Fruit fly (Drosophila melanogaster) whole organism, wandering third instar larva: ENCODE results near the gene Smug.

Source experiments
- Abd-B ChIP-seq: fragments of >200 bp; optimal IDR thresholded peaks from 2 replicates; lab custom pipeline; 2017; ENCODE audit warnings: missing biosample characterization, missing genetic modification characterization
- CG32264 ChIP-seq: fragments of 200-800 bp; sonication (Bioruptor generic); optimal IDR thresholded peaks from 2 replicates; lab custom pipeline; 2016; ENCODE audit warnings: missing biosample characterization, missing genetic modification characterization
- CG9705 ChIP-seq: fragments of 200-800 bp; sonication (Bioruptor generic); optimal IDR thresholded peaks from 2 replicates; lab custom pipeline; 2018; ENCODE audit warnings: missing biosample characterization, mild to moderate bottlenecking, missing genetic modification characterization
- CrebA ChIP-seq: fragments of 200-800 bp; sonication (Bioruptor generic); optimal IDR thresholded peaks from 2 replicates; lab custom pipeline; 2016; ENCODE audit warnings: missing biosample characterization, mild to moderate bottlenecking, missing genetic modification characterization, borderline replicate concordance
- Dfd ChIP-seq: fragments of >200 bp; optimal IDR thresholded peaks from 2 replicates; lab custom pipeline; 2017; ENCODE audit warnings: missing biosample characterization, missing genetic modification characterization
- Dif ChIP-seq: fragments of 200-275, 200-300 bp; sonication (Bioruptor generic); optimal IDR thresholded peaks from 2 replicates; lab custom pipeline; 2018; ENCODE audit warnings: missing biosample characterization, missing genetic modification characterization; ENCODE audit not compliant: partially characterized antibody
- GATAd ChIP-seq: sonication (Bioruptor generic); optimal IDR thresholded peaks from 2 replicates; lab custom pipeline; 2016; ENCODE audit warnings: missing biosample characterization, missing genetic modification characterization
- HLH106 ChIP-seq: fragments of 200-800 bp; optimal IDR thresholded peaks from 3 replicates; lab custom pipeline; 2019; ENCODE audit warnings: missing biosample characterization, mild to moderate bottlenecking, missing genetic modification characterization, moderate library complexity
- Hnf4 ChIP-seq: fragments of 200-800 bp; sonication (Bioruptor generic); optimal IDR thresholded peaks from 2 replicates; lab custom pipeline; 2016; ENCODE audit warnings: missing biosample characterization, mild to moderate bottlenecking, missing genetic modification characterization
- Hr78 ChIP-seq: fragments of >200 bp; optimal IDR thresholded peaks from 2 replicates; lab custom pipeline; 2017; ENCODE audit warnings: missing biosample characterization, missing genetic modification characterization
- Hr83 ChIP-seq: fragments of 200-300 bp; sonication (Bioruptor generic); optimal IDR thresholded peaks from 2 replicates; lab custom pipeline; 2016; ENCODE audit warnings: missing biosample characterization, mild to moderate bottlenecking, missing genetic modification characterization, moderate library complexity; ENCODE audit not compliant: poor library complexity, severe bottlenecking
- Jra ChIP-seq: sonication (Bioruptor generic); optimal IDR thresholded peaks from 2 replicates; lab custom pipeline; 2016; ENCODE audit warnings: missing biosample characterization, missing genetic modification characterization
- Mio ChIP-seq: sonication (Bioruptor generic); optimal IDR thresholded peaks from 2 replicates; lab custom pipeline; 2016; ENCODE audit warnings: missing biosample characterization, missing genetic modification characterization
- Myc ChIP-seq: fragments of >200 bp; optimal IDR thresholded peaks from 2 replicates; lab custom pipeline; 2017
- N ChIP-seq: fragments of >200 bp; optimal IDR thresholded peaks from 2 replicates; lab custom pipeline; 2018; ENCODE audit warnings: missing biosample characterization, missing external identifiers, missing genetic modification characterization
- OdsH ChIP-seq: fragments of 200-800 bp; sonication (Bioruptor generic); optimal IDR thresholded peaks from 2 replicates; lab custom pipeline; 2016; ENCODE audit warnings: missing biosample characterization, mild to moderate bottlenecking, missing genetic modification characterization
- Rel ChIP-seq, 2 experiments: fragments of 200-800 bp; sonication (Bioruptor generic) in 1 of 2; optimal IDR thresholded peaks; 2 replicates in 1 of 2; 3 replicates in 1 of 2; lab custom pipeline; 2016 to 2019; ENCODE audit warnings: mild to moderate bottlenecking in 2 of 2, missing biosample characterization in 2 of 2, missing genetic modification characterization in 2 of 2, moderate library complexity in 1 of 2
- Sp1 ChIP-seq: fragments of 200-800 bp; sonication (Bioruptor generic); optimal IDR thresholded peaks from 3 replicates; lab custom pipeline; 2019; ENCODE audit warnings: missing biosample characterization, mild to moderate bottlenecking, missing genetic modification characterization, moderate library complexity
- Vsx2 ChIP-seq: fragments of 200-300, 225-300 bp; sonication (Bioruptor generic); optimal IDR thresholded peaks from 2 replicates; lab custom pipeline; 2018; ENCODE audit warnings: missing biosample characterization, missing genetic modification characterization; ENCODE audit not compliant: partially characterized antibody
- br ChIP-seq: fragments of 200-800 bp; sonication (Bioruptor generic); optimal IDR thresholded peaks from 2 replicates; lab custom pipeline; 2016; ENCODE audit warnings: missing biosample characterization, missing genetic modification characterization
- brk ChIP-seq: fragments of 200-800 bp; sonication (Bioruptor generic); optimal IDR thresholded peaks from 2 replicates; lab custom pipeline; 2016; ENCODE audit warnings: missing biosample characterization, mild to moderate bottlenecking, missing genetic modification characterization
- dl ChIP-seq, 2 experiments: fragments of 175-275, 200-275 bp in 1 of 2; fragments of 200-275 bp in 1 of 2; sonication (Bioruptor generic); optimal IDR thresholded peaks; lab custom pipeline; 2018; ENCODE audit warnings: mild to moderate bottlenecking in 2 of 2, missing biosample characterization in 2 of 2, missing genetic modification characterization in 2 of 2, moderate library complexity in 2 of 2; ENCODE audit not compliant: partially characterized antibody in 2 of 2, insufficient read depth in 1 of 2
- dmrt93B ChIP-seq: fragments of 200-800 bp; sonication (Bioruptor generic); optimal IDR thresholded peaks from 2 replicates; lab custom pipeline; 2018; ENCODE audit warnings: missing biosample characterization, mild to moderate bottlenecking, missing genetic modification characterization
- dsf ChIP-seq: sonication (Bioruptor generic); optimal IDR thresholded peaks from 2 replicates; lab custom pipeline; 2016; ENCODE audit warnings: missing biosample characterization, missing genetic modification characterization, borderline replicate concordance
- ey ChIP-seq: fragments of 200-800 bp; sonication (Bioruptor generic); optimal IDR thresholded peaks from 2 replicates; lab custom pipeline; 2016; ENCODE audit warnings: missing biosample characterization, missing genetic modification characterization
- foxo ChIP-seq, 2 experiments: fragments of 200-800 bp; sonication (Bioruptor generic); optimal IDR thresholded peaks; 2 replicates in 1 of 2; 3 replicates in 1 of 2; lab custom pipeline; 2016 to 2017; ENCODE audit warnings: missing biosample characterization in 2 of 2, missing genetic modification characterization in 2 of 2
- fru ChIP-seq: fragments of 200-800 bp; sonication (Bioruptor generic); optimal IDR thresholded peaks from 3 replicates; lab custom pipeline; 2016; ENCODE audit warnings: missing biosample characterization, mild to moderate bottlenecking, missing genetic modification characterization
- h ChIP-seq: fragments of 200-800 bp; sonication (Bioruptor generic); optimal IDR thresholded peaks from 3 replicates; lab custom pipeline; 2016; ENCODE audit warnings: missing biosample characterization, mild to moderate bottlenecking, missing genetic modification characterization
- jim ChIP-seq: fragments of 175-275, 200-325 bp; sonication (Bioruptor generic); optimal IDR thresholded peaks from 2 replicates; lab custom pipeline; 2016; ENCODE audit warnings: missing biosample characterization, mild to moderate bottlenecking, missing genetic modification characterization
- lola ChIP-seq: fragments of >200 bp; optimal IDR thresholded peaks from 2 replicates; lab custom pipeline; 2017; ENCODE audit warnings: missing biosample characterization, missing genetic modification characterization
- pan ChIP-seq: fragments of >200 bp; optimal IDR thresholded peaks from 2 replicates; lab custom pipeline; 2017
- psq ChIP-seq: fragments of 200-800 bp; sonication (Bioruptor generic); optimal IDR thresholded peaks from 3 replicates; lab custom pipeline; 2017; ENCODE audit warnings: missing biosample characterization, mild to moderate bottlenecking, missing genetic modification characterization, moderate library complexity
- rgr ChIP-seq: fragments of 200-800 bp; sonication (Bioruptor generic); optimal IDR thresholded peaks from 3 replicates; lab custom pipeline; 2016; ENCODE audit warnings: missing biosample characterization, mild to moderate bottlenecking, missing genetic modification characterization
- sage ChIP-seq: fragments of 200-800 bp; sonication (Bioruptor generic); optimal IDR thresholded peaks from 2 replicates; lab custom pipeline; 2016; ENCODE audit warnings: missing biosample characterization, mild to moderate bottlenecking, missing genetic modification characterization
- sv ChIP-seq: fragments of 200-800 bp; sonication (Bioruptor generic); optimal IDR thresholded peaks from 3 replicates; lab custom pipeline; 2016; ENCODE audit warnings: missing biosample characterization, missing genetic modification characterization
- tai ChIP-seq: sonication (Bioruptor generic); optimal IDR thresholded peaks from 2 replicates; lab custom pipeline; 2016; ENCODE audit warnings: missing biosample characterization, missing genetic modification characterization
- usp ChIP-seq: fragments of >200 bp; optimal IDR thresholded peaks from 2 replicates; lab custom pipeline; 2017; ENCODE audit warnings: missing biosample characterization, missing genetic modification characterization
- woc ChIP-seq: sonication (Bioruptor generic); optimal IDR thresholded peaks from 2 replicates; lab custom pipeline; 2016; ENCODE audit warnings: missing biosample characterization, mild to moderate bottlenecking, missing genetic modification characterization

Smug gene

DNA sequence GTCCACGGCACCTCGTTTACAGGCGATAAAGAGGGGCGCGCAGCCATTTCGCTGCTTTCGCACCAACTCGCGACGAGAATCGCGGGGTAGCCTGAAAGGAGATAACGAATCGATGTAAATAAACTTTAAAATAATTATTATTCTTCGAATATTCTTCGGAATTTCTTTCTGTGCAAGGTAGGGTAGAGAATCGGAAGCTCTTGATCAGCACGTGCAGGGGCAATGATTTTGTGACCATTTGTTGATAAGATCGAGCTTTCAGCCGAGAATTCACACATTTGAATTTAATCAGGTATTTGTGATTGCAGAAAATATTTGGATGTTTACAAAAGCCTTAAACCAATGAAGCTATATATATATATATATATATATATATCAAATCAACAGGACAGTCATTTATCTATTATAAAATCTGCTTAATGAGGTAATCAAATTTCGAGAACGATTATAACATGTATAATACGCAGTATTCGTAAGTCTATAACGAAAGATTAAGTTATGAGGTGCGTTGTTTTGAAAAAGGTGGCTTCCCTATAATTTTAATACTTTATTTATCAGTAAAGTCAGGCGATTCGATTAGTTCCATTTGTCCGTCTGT, 2.6 kb upstream of the Smug start:
- TF ChIP-seq Rel (GFP tag; optimal IDR thresholded peaks at IDR 0.05; lab: Kevin White, UChicago) (no peak), Rel (tag; optimal IDR thresholded peaks at IDR 0.05; lab: Kevin White, UChicago) (peak; percentile 81), h (GFP tag; lab: Kevin White, UChicago) (peak; percentile 32), rgr (GFP tag; lab: Kevin White, UChicago) (peak; percentile 21), dsf (GFP tag; lab: Kevin White, UChicago) (no peak)

DNA sequence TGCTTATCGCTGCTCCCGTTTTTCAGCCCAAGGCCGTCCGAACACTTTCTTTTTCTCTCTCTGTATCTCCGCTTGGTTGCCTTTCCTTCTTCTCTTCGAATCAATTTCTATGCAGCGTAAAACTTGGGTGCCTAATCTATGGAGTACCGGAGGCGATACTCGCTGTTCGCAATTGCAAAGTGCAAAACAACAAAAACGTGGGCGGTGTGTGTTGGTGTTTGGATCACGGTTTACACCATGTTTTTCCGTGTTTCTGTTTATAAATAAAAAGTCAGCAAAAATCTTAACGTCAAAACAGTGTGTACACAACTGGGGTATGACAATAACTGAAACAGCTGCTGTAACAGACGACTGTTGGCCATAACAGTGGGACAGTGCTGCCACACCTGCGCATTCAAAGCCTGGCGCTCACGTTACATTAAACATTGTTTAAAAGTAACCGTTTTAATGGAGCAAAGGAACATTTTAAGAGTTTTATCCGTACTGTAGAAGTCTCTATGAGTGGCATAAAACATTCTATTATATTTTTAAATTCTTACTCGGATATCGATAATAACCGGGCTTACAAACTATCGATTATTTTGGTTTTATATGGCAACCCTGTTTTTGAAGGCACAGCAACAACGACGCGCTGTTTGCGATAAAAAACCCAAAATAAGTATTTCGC, 1.2 kb upstream of the Smug start, which contains the start of the genes m-cup and Det:
Gene m-cup, minus strand, starts transcription at position 333 of the 667 bp plus-strand sequence.
Gene Det, plus strand, starts transcription at position 588 of the 667 bp plus-strand sequence.
- TF ChIP-seq dmrt93B (GFP tag; lab: Kevin White, UChicago) = no peak
- peak; percentile 20 for TF ChIP-seq rgr (GFP tag; lab: Kevin White, UChicago)
- TF ChIP-seq Rel (GFP tag; optimal IDR thresholded peaks at IDR 0.05; lab: Kevin White, UChicago) = no peak
- TF ChIP-seq Rel (tag; optimal IDR thresholded peaks at IDR 0.05; lab: Kevin White, UChicago) = peak; percentile 38
- no peak for TF ChIP-seq lola (GFP tag; lab: Kevin White, UChicago)
- TF ChIP-seq Vsx2 = no peak
- no peak for TF ChIP-seq jim (GFP tag; lab: Kevin White, UChicago)
- TF ChIP-seq Hnf4 (GFP tag; lab: Kevin White, UChicago) = no peak
- TF ChIP-seq Abd-B (GFP tag; lab: Kevin White, UChicago) = no peak
- TF ChIP-seq br (GFP tag; lab: Kevin White, UChicago) = no peak
- TF ChIP-seq fru (GFP tag; lab: Kevin White, UChicago) = peak; percentile 29
- no peak for TF ChIP-seq CG32264 (GFP tag; lab: Kevin White, UChicago)
- TF ChIP-seq woc = no peak
- TF ChIP-seq brk (GFP tag; lab: Kevin White, UChicago) = no peak
- peak; percentile 21 for TF ChIP-seq HLH106
- no peak for TF ChIP-seq GATAd (GFP tag; lab: Kevin White, UChicago)
- TF ChIP-seq sage (GFP tag; lab: Kevin White, UChicago) = peak; percentile 21
- no peak for TF ChIP-seq Dfd
- TF ChIP-seq Hr83 = peak; percentile 42
- TF ChIP-seq N (GFP tag; lab: Kevin White, UChicago) = no peak
- no peak for TF ChIP-seq usp (GFP tag; lab: Kevin White, UChicago)
- TF ChIP-seq sv = no peak
- peak; percentile 28 for TF ChIP-seq Jra (GFP tag; lab: Kevin White, UChicago)
- TF ChIP-seq tai (GFP tag; lab: Kevin White, UChicago) = no peak
- no peak for TF ChIP-seq Mio
- no peak for TF ChIP-seq OdsH (GFP tag; lab: Kevin White, UChicago)
- peak; percentile 25 for TF ChIP-seq h (GFP tag; lab: Kevin White, UChicago)
- peak; percentile 10 for TF ChIP-seq CG9705 (GFP tag; lab: Kevin White, UChicago)
- TF ChIP-seq dsf (GFP tag; lab: Kevin White, UChicago) = no peak
- TF ChIP-seq Sp1 (GFP tag; lab: Kevin White, UChicago) = no peak
- no peak for TF ChIP-seq pan (lab: Kevin White, UChicago)
- no peak for TF ChIP-seq Hr78 (GFP tag; lab: Kevin White, UChicago)
- TF ChIP-seq Myc (lab: Kevin White, UChicago) = no peak
- TF ChIP-seq foxo (GFP tag; optimal IDR thresholded peaks at IDR 0.05; lab: Kevin White, UChicago) = peak in 1 of 2 experiments; percentile 38
- TF ChIP-seq ey (GFP tag; lab: Kevin White, UChicago) = peak; percentile 16
- TF ChIP-seq psq (GFP tag; lab: Kevin White, UChicago) = no peak
- TF ChIP-seq dl (GFP tag; optimal IDR thresholded peaks at IDR 0.05; lab: Kevin White, UChicago; ENCODE audit: insufficient read depth in 1 of 2, partially characterized antibody in 2 of 2) = no peak
- TF ChIP-seq CrebA (GFP tag; lab: Kevin White, UChicago) = no peak
- TF ChIP-seq Dif (GFP tag; lab: Kevin White, UChicago) = no peak
- TF ChIP-seq, all 38 proteins: peak for 11
